Fruit fly (Drosophila melanogaster) whole organism, embryonic: ENCODE data around the gene CG9782.

Experiments
- Adf1 ChIP-seq: fragments of 200-800 bp; sonication (Bioruptor generic); IDR thresholded peaks from 2 replicates; pipeline ENCODE4 v1.3.6; 2022; ENCODE audit warnings: missing biosample characterization, missing genetic modification characterization
- CG10366 ChIP-seq: fragments of 200-800 bp; sonication (Bioruptor generic); IDR thresholded peaks from 2 replicates; pipeline ENCODE4 v1.3.6; 2022; ENCODE audit warnings: missing biosample characterization, missing genetic modification characterization
- CG11504 ChIP-seq: fragments of 200-800 bp; sonication (Bioruptor generic); optimal IDR thresholded peaks from 3 replicates; lab custom pipeline; 2019; ENCODE audit warnings: missing biosample characterization, mild to moderate bottlenecking, missing genetic modification characterization, moderate library complexity
- CG12219 ChIP-seq: fragments of 200-800 bp; sonication (Bioruptor generic); optimal IDR thresholded peaks from 3 replicates; lab custom pipeline; 2018; ENCODE audit warnings: missing biosample characterization, mild to moderate bottlenecking, missing genetic modification characterization
- CG17361 ChIP-seq: fragments of 200-800 bp; sonication (Bioruptor generic); IDR thresholded peaks from 3 replicates; pipeline ENCODE4 v1.3.6; 2022; ENCODE audit warnings: missing biosample characterization, missing genetic modification characterization
- CG18262 ChIP-seq: fragments of 200-800 bp; optimal IDR thresholded peaks from 3 replicates; lab custom pipeline; 2019; ENCODE audit warnings: missing biosample characterization, mild to moderate bottlenecking, missing genetic modification characterization, moderate library complexity
- CG2120 ChIP-seq: fragments of 200-800 bp; sonication (Bioruptor generic); optimal IDR thresholded peaks from 3 replicates; lab custom pipeline; 2016; ENCODE audit warnings: missing biosample characterization, missing genetic modification characterization
- CG2678 ChIP-seq: fragments of 200-800 bp; sonication (Bioruptor generic); optimal IDR thresholded peaks from 3 replicates; lab custom pipeline; 2019; ENCODE audit warnings: missing biosample characterization, mild to moderate bottlenecking, missing genetic modification characterization, moderate library complexity
- CG2889 ChIP-seq: fragments of 200-800 bp; sonication (Bioruptor generic); IDR thresholded peaks from 3 replicates; pipeline ENCODE4 v1.3.6; 2022; ENCODE audit warnings: missing biosample characterization, missing genetic modification characterization
- CG3726 ChIP-seq: fragments of 200-800 bp; sonication (Bioruptor generic); IDR thresholded peaks from 3 replicates; pipeline ENCODE4, ENCODE4 v1.3.6; 2022; ENCODE audit warnings: missing biosample characterization, missing genetic modification characterization
- CG5953 ChIP-seq: fragments of 200-800 bp; sonication (Bioruptor generic); IDR thresholded peaks from 2 replicates; pipeline ENCODE4 v1.3.6; 2022; ENCODE audit warnings: missing biosample characterization, missing genetic modification characterization
- CG7987 ChIP-seq: fragments of 200-800 bp; sonication (Bioruptor generic); optimal IDR thresholded peaks from 2 replicates; lab custom pipeline; 2018; ENCODE audit warnings: missing biosample characterization, mild to moderate bottlenecking, missing genetic modification characterization, moderate library complexity
- CG9932 ChIP-seq: fragments of 200-800 bp; sonication (Bioruptor generic); IDR thresholded peaks from 2 replicates; pipeline ENCODE4 v1.3.6; 2022; ENCODE audit warnings: missing biosample characterization, missing genetic modification characterization
- Chrac-16 ChIP-seq: fragments of 200-800 bp; sonication (Bioruptor generic); optimal IDR thresholded peaks from 3 replicates; lab custom pipeline; 2016; ENCODE audit warnings: missing biosample characterization, missing genetic modification characterization
- CoRest ChIP-seq: fragments of 200-800 bp; sonication (Bioruptor generic); optimal IDR thresholded peaks from 3 replicates; lab custom pipeline; 2018; ENCODE audit warnings: missing biosample characterization, mild to moderate bottlenecking, missing genetic modification characterization, moderate library complexity
- Dek ChIP-seq: fragments of 200-800 bp; sonication (Bioruptor generic); optimal IDR thresholded peaks from 3 replicates; lab custom pipeline; 2019; ENCODE audit warnings: missing biosample characterization, mild to moderate bottlenecking, missing genetic modification characterization, moderate library complexity
- Drgx ChIP-seq: fragments of 200-800 bp; sonication (Bioruptor generic); IDR thresholded peaks from 2 replicates; pipeline ENCODE4 v1.3.6; 2022; ENCODE audit warnings: missing biosample characterization, missing genetic modification characterization
- HmgZ ChIP-seq: fragments of 200-800 bp; sonication (Bioruptor generic); optimal IDR thresholded peaks from 2 replicates; lab custom pipeline; 2018; ENCODE audit warnings: missing biosample characterization, mild to moderate bottlenecking, missing genetic modification characterization
- Hr3 ChIP-seq: fragments of 200-800 bp; sonication (Bioruptor generic); optimal IDR thresholded peaks from 3 replicates; lab custom pipeline; 2016; ENCODE audit warnings: missing biosample characterization, missing genetic modification characterization
- Hr51 ChIP-seq, 2 experiments: fragments of 200-800 bp; sonication (Bioruptor generic); optimal IDR thresholded peaks; 2 replicates in 1 of 2; 3 replicates in 1 of 2; lab custom pipeline; 2016 to 2018; ENCODE audit warnings: missing biosample characterization in 2 of 2, missing genetic modification characterization in 2 of 2, mild to moderate bottlenecking in 1 of 2, moderate library complexity in 1 of 2
- Med ChIP-seq: fragments of 200-800 bp; sonication (Bioruptor generic); peaks from one replicate; lab custom pipeline; 2016; ENCODE audit warnings: missing biosample characterization, missing genetic modification characterization, mild to moderate bottlenecking, inconsistent platforms, moderate library complexity
- NFAT ChIP-seq: fragments of 200-800 bp; sonication (Bioruptor generic); IDR thresholded peaks from 2 replicates; pipeline ENCODE4 v1.3.6; 2022; ENCODE audit warnings: missing biosample characterization, missing genetic modification characterization
- Nf-YC ChIP-seq: fragments of 200-800 bp; optimal IDR thresholded peaks from 3 replicates; lab custom pipeline; 2019; ENCODE audit warnings: missing biosample characterization, mild to moderate bottlenecking, missing genetic modification characterization, moderate library complexity
- Rfx ChIP-seq: fragments of 200-800 bp; sonication (Bioruptor generic); IDR thresholded peaks from 2 replicates; pipeline ENCODE4 v1.3.6; 2022; ENCODE audit warnings: missing biosample characterization, missing genetic modification characterization
- Taf1 ChIP-seq: fragments of 200-800 bp; sonication (Bioruptor generic); IDR thresholded peaks from 2 replicates; pipeline ENCODE4 v1.3.6; 2022; ENCODE audit warnings: missing biosample characterization, missing genetic modification characterization
- aop ChIP-seq: fragments of 200-800 bp; sonication (Bioruptor generic); IDR thresholded peaks from 2 replicates; pipeline ENCODE4 v1.3.6; 2022; ENCODE audit warnings: missing biosample characterization, missing genetic modification characterization
- bcd ChIP-seq: fragments of 200-800 bp; sonication (Bioruptor generic); optimal IDR thresholded peaks from 2 replicates; lab custom pipeline; 2017; ENCODE audit warnings: missing biosample characterization, mild to moderate bottlenecking, missing genetic modification characterization
- cg ChIP-seq: fragments of 200-800 bp; sonication (Bioruptor generic); optimal IDR thresholded peaks from 3 replicates; lab custom pipeline; 2019; ENCODE audit warnings: missing biosample characterization, mild to moderate bottlenecking, missing genetic modification characterization, moderate library complexity
- chif ChIP-seq, 2 experiments: fragments of 200-800 bp; sonication (Bioruptor generic); optimal IDR thresholded peaks; 3 replicates each; lab custom pipeline; 2016; ENCODE audit warnings: missing biosample characterization in 2 of 2, missing genetic modification characterization in 2 of 2
- chinmo ChIP-seq: fragments of 200-800 bp; sonication (Bioruptor generic); IDR thresholded peaks from 4 replicates; pipeline ENCODE4 v1.3.6; 2022; ENCODE audit warnings: missing biosample characterization, missing genetic modification characterization; ENCODE audit not compliant: partially characterized antibody
- danr ChIP-seq: fragments of 200-800 bp; sonication (Bioruptor generic); IDR thresholded peaks from 2 replicates; pipeline ENCODE4 v1.3.6; 2022; ENCODE audit warnings: missing biosample characterization, missing genetic modification characterization
- dati ChIP-seq: fragments of 200-800 bp; sonication (Bioruptor generic); IDR thresholded peaks from 2 replicates; pipeline ENCODE4 v1.3.6; 2022; ENCODE audit warnings: missing biosample characterization, missing genetic modification characterization
- dpn ChIP-seq, 2 experiments: fragments of 200-800 bp; sonication (Bioruptor generic); optimal IDR thresholded peaks; 3 replicates each; lab custom pipeline; 2016; ENCODE audit warnings: missing biosample characterization in 2 of 2, missing genetic modification characterization in 2 of 2
- eve ChIP-seq, 2 experiments: fragments of >200 bp; optimal IDR thresholded peaks; 2 replicates each; lab custom pipeline; 2017; ENCODE audit warnings: missing biosample characterization in 2 of 2, missing genetic modification characterization in 2 of 2
- gem ChIP-seq: fragments of 200-800 bp; sonication (Bioruptor generic); optimal IDR thresholded peaks from 2 replicates; lab custom pipeline; 2019; ENCODE audit warnings: missing biosample characterization, mild to moderate bottlenecking, missing genetic modification characterization, moderate library complexity
- kni ChIP-seq: fragments of 200-800 bp; sonication (Bioruptor generic); optimal IDR thresholded peaks from 3 replicates; lab custom pipeline; 2017; ENCODE audit warnings: mild to moderate bottlenecking, missing biosample characterization, missing genetic modification reagents, missing genetic modification characterization
- lab ChIP-seq: fragments of 200-800 bp; sonication (Bioruptor generic); optimal IDR thresholded peaks from 3 replicates; lab custom pipeline; 2017; ENCODE audit warnings: missing biosample characterization, missing genetic modification characterization, mild to moderate bottlenecking, moderate library complexity, missing genetic modification reagents
- lola ChIP-seq, 3 experiments: fragments of >200 bp in 2 of 3; fragments of 200-800 bp in 1 of 3; sonication (Bioruptor generic) in 1 of 3; optimal IDR thresholded peaks; 2 replicates each; lab custom pipeline; 2017 to 2019; ENCODE audit warnings: missing biosample characterization in 3 of 3, missing genetic modification characterization in 3 of 3, mild to moderate bottlenecking in 1 of 3, moderate library complexity in 1 of 3
- phol ChIP-seq: fragments of 200-800 bp; sonication (Bioruptor generic); optimal IDR thresholded peaks from 3 replicates; lab custom pipeline; 2018; ENCODE audit warnings: missing biosample characterization, mild to moderate bottlenecking, missing genetic modification characterization, moderate library complexity
- psq ChIP-seq: fragments of 200-800 bp; sonication (Bioruptor generic); optimal IDR thresholded peaks from 2 replicates; lab custom pipeline; 2017; ENCODE audit warnings: missing biosample characterization, missing genetic modification characterization
- row ChIP-seq: fragments of 200-800 bp; sonication (Bioruptor generic); IDR thresholded peaks from 3 replicates; pipeline ENCODE4 v1.3.6; 2022; ENCODE audit warnings: missing biosample characterization, missing genetic modification characterization
- schlank ChIP-seq: fragments of 200-800 bp; sonication (Bioruptor generic); optimal IDR thresholded peaks from 2 replicates; lab custom pipeline; 2018; ENCODE audit warnings: missing biosample characterization, mild to moderate bottlenecking, missing genetic modification characterization
- scrt ChIP-seq: fragments of 200-800 bp; sonication (Bioruptor generic); optimal IDR thresholded peaks from 2 replicates; lab custom pipeline; 2018; ENCODE audit warnings: missing biosample characterization, mild to moderate bottlenecking, missing genetic modification characterization, moderate library complexity
- sens ChIP-seq: fragments of 200-800 bp; sonication (Bioruptor generic); peaks from one replicate; lab custom pipeline; 2016; ENCODE audit warnings: missing biosample characterization, missing genetic modification characterization
- sob ChIP-seq: fragments of 200-800 bp; sonication (Bioruptor generic); IDR thresholded peaks from 2 replicates; pipeline ENCODE4 v1.3.6; 2022; ENCODE audit warnings: missing biosample characterization, missing genetic modification characterization
- stc ChIP-seq: fragments of 200-800 bp; sonication (Bioruptor generic); IDR thresholded peaks from 2 replicates; pipeline ENCODE4 v1.3.6; 2022; ENCODE audit warnings: missing biosample characterization, missing genetic modification characterization
- twi ChIP-seq: fragments of 200-800 bp; optimal IDR thresholded peaks from 2 replicates; lab custom pipeline; 2019; ENCODE audit warnings: missing biosample characterization, mild to moderate bottlenecking, missing genetic modification characterization, moderate library complexity
- vvl ChIP-seq: fragments of 200-800 bp; sonication (Bioruptor generic); IDR thresholded peaks from 2 replicates; pipeline ENCODE4 v1.3.6; 2022; ENCODE audit warnings: missing biosample characterization, missing genetic modification characterization

Gene CG9782

DNA sequence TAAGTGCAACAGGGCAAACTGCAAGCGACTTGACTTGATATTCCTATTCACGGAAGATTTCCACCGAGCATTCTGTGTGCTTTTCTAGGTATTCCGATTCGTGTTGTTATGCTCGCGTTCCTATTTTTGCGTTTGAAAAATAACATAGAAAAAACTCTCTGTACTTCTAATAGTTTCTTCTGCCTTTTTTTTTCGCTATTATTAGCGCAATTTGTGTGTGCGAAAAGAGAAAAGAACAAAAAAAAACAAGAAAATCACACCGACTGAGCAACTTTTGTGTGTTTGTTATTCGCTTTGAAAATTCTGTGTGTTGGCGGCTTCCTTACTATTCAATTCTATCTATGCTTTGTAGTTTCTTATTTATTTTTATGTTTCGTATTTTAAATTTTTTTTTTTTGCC, 37.7 kb downstream of the CG9782 start:
- TF ChIP-seq CG18262 (tag; lab: Kevin White, UChicago) (no peak), vvl (GFP tag; lab: Robert Waterston, UW) (no peak), dati (no peak)

DNA sequence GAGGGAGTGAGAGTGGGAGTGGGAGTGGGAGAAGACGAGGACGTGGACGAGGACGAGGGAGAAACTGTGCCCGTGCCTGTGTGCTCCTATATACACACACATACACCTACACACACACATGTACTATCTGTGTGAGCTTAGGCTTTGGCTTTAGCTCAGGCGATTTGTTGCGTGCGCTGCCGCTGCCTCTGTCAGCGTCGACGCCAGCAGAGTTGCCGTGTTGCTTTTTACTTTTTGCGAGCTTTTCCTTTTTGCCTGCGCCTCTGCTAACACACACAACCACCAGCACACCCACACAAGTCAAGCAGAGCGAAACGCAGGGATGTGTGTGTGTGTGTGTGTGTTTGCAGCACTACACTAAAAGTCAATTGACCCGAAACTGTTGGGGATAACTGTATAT, 39.2 kb downstream of the CG9782 start:
- TF ChIP-seq HmgZ (tag; lab: Kevin White, UChicago) (no peak), chinmo (GFP tag; lab: Robert Waterston, UW) (0 out of 4 replicates have a peak, but pooled peaks have one; percentile 13), cg (GFP tag; lab: Kevin White, UChicago) (peak; percentile 19), CG2889 (GFP tag; lab: Robert Waterston, UW) (no peak), scrt (GFP tag; lab: Kevin White, UChicago) (peak; percentile 17), Adf1 (peak; percentile 93), Med (peak; percentile 41), Taf1 (no peak)

DNA sequence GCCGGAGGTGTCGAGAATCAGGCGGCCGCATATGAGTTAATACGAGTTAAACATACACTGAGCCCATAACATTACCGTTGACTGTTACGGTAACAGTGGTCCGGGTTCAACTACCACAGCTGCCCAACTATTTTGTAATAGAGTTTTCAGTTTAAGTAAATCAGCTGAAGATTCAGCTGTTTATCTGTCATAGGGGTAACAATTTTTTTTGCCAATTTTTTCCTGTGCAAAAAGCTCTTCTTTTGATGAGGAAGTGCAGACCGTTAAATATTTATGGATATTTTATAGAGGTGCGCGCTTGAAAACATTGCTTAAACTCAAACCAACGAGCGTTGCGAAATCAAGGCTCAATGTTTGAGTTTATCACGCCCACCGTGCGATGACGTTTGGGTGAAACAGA, 39.7 kb downstream of the CG9782 start:
- no peak for TF ChIP-seq psq (GFP tag; lab: Kevin White, UChicago)
- no peak for TF ChIP-seq CG5953 (GFP tag; lab: Robert Waterston, UW)
- TF ChIP-seq Med, result peak; percentile 70
- no peak for TF ChIP-seq Hr3 (GFP tag; lab: Kevin White, UChicago)
- no peak for TF ChIP-seq Dek (tag; lab: Kevin White, UChicago)
- peak; percentile 4 for TF ChIP-seq bcd
- no peak for TF ChIP-seq chif (GFP tag; optimal IDR thresholded peaks at IDR 0.05; lab: Kevin White, UChicago)
- no peak for TF ChIP-seq kni (GFP tag; lab: Kevin White, UChicago)
- peak; percentile 31 for TF ChIP-seq lab
- no peak for TF ChIP-seq CG12219 (GFP tag; lab: Kevin White, UChicago)
- no peak for TF ChIP-seq sob (GFP tag; lab: Robert Waterston, UW)
- TF ChIP-seq CoRest (tag; lab: Kevin White, UChicago), result no peak
- TF ChIP-seq gem (tag; lab: Kevin White, UChicago), result peak; percentile 38
- peak; percentile 48 for TF ChIP-seq CG2678
- no peak for TF ChIP-seq Chrac-16 (GFP tag; lab: Kevin White, UChicago)
- no peak for TF ChIP-seq danr
- peak; percentile 34 for TF ChIP-seq CG2120
- TF ChIP-seq CG17361, result 0 out of 3 replicates have a peak, but pooled peaks have one; percentile 15
- no peak for TF ChIP-seq aop (GFP tag; lab: Robert Waterston, UW)
- TF ChIP-seq Rfx (GFP tag; lab: Robert Waterston, UW), result peak; percentile 19; the same call in 1 of the 2 replicates
- 0 out of 2 replicates have a peak, but pooled peaks have one; percentile 16 for TF ChIP-seq CG9932
- TF ChIP-seq NFAT, result no peak
- TF ChIP-seq stc (GFP tag; lab: Robert Waterston, UW), result no peak
- TF ChIP-seq CG11504 (tag; lab: Kevin White, UChicago), result peak; percentile 29
- TF ChIP-seq Nf-YC, result no peak
- no peak for TF ChIP-seq lola (GFP tag; optimal IDR thresholded peaks at IDR 0.05; lab: Kevin White, UChicago)
- no peak for TF ChIP-seq schlank
- no peak for TF ChIP-seq Drgx (GFP tag; lab: Robert Waterston, UW)
- TF ChIP-seq CG10366, result no peak
- TF ChIP-seq sens, result peak; percentile 64
- no peak for TF ChIP-seq eve (GFP tag; optimal IDR thresholded peaks at IDR 0.05; lab: Kevin White, UChicago)
- no peak for TF ChIP-seq dpn (GFP tag; optimal IDR thresholded peaks at IDR 0.05; lab: Kevin White, UChicago)
- no peak for TF ChIP-seq twi (tag; lab: Kevin White, UChicago)
- no peak for TF ChIP-seq phol (tag; lab: Kevin White, UChicago)
- TF ChIP-seq CG3726, result no peak
- peak; percentile 44; the same call in 2 of the 3 replicates for TF ChIP-seq row (GFP tag; lab: Robert Waterston, UW)
- TF ChIP-seq CG7987 (GFP tag; lab: Kevin White, UChicago), result no peak
- no peak for TF ChIP-seq Hr51 (GFP tag; optimal IDR thresholded peaks at IDR 0.05; lab: Kevin White, UChicago)
